Fruit fly (Drosophila melanogaster) whole organism, pupa: ENCODE results near the gene ago.

Experiments used
- CG13204 ChIP-seq: fragments of 200-800 bp; sonication (Bioruptor generic); optimal IDR thresholded peaks from 2 replicates; lab custom pipeline; 2018; ENCODE audit warnings: missing biosample characterization, mild to moderate bottlenecking, missing genetic modification characterization, moderate library complexity
- CG15710 ChIP-seq: fragments of 200-800 bp; sonication (Bioruptor generic); optimal IDR thresholded peaks from 2 replicates; lab custom pipeline; 2018; ENCODE audit warnings: missing biosample characterization, mild to moderate bottlenecking, missing genetic modification characterization, moderate library complexity
- CG17806 ChIP-seq: fragments of 200-800 bp; sonication (Bioruptor generic); optimal IDR thresholded peaks from 2 replicates; lab custom pipeline; 2018; ENCODE audit warnings: missing biosample characterization, mild to moderate bottlenecking, missing genetic modification characterization, moderate library complexity
- CG32121 ChIP-seq: fragments of 200-800 bp; sonication (Bioruptor generic); IDR thresholded peaks from 2 replicates; pipeline ENCODE4 v1.3.6; 2022; ENCODE audit warnings: missing biosample characterization, missing genetic modification characterization
- CG34367 ChIP-seq: fragments of 200-800 bp; sonication (Bioruptor generic); optimal IDR thresholded peaks from 2 replicates; lab custom pipeline; 2018; ENCODE audit warnings: missing biosample characterization, mild to moderate bottlenecking, missing genetic modification characterization
- CG8159 ChIP-seq: fragments of 200-800 bp; sonication (Bioruptor generic); optimal IDR thresholded peaks from 3 replicates; lab custom pipeline; 2018; ENCODE audit warnings: missing biosample characterization, mild to moderate bottlenecking, missing genetic modification characterization, moderate library complexity
- CG9948 ChIP-seq: fragments of 200-800 bp; sonication (Bioruptor generic); optimal IDR thresholded peaks from 2 replicates; lab custom pipeline; 2018; ENCODE audit warnings: missing biosample characterization, mild to moderate bottlenecking, missing genetic modification characterization, moderate library complexity
- D1 ChIP-seq: fragments of 200-800 bp; sonication (Bioruptor generic); optimal IDR thresholded peaks from 2 replicates; lab custom pipeline; 2018; ENCODE audit warnings: missing biosample characterization, mild to moderate bottlenecking, missing genetic modification characterization, moderate library complexity
- EcR ChIP-seq: fragments of 200-800 bp; sonication (Bioruptor generic); optimal IDR thresholded peaks from 3 replicates; lab custom pipeline; 2019; ENCODE audit warnings: missing biosample characterization, missing genetic modification characterization, mild to moderate bottlenecking, moderate library complexity, missing genetic modification reagents
- Ets98B ChIP-seq: fragments of 200-800 bp; sonication (Bioruptor generic); IDR thresholded peaks from 2 replicates; pipeline ENCODE4 v1.3.6; 2022; ENCODE audit warnings: missing biosample characterization, missing genetic modification characterization
- Pif1A ChIP-seq: fragments of 200-800 bp; sonication (Bioruptor generic); optimal IDR thresholded peaks from 3 replicates; lab custom pipeline; 2016; ENCODE audit warnings: missing biosample characterization, missing genetic modification characterization
- Snoo ChIP-seq: fragments of 200-800 bp; sonication (Bioruptor generic); optimal IDR thresholded peaks from 3 replicates; lab custom pipeline; 2017; ENCODE audit warnings: missing biosample characterization, mild to moderate bottlenecking, missing genetic modification characterization, inconsistent platforms
- fd96Ca ChIP-seq: fragments of 200-800 bp; sonication (Bioruptor generic); IDR thresholded peaks from 3 replicates; pipeline ENCODE4 v1.3.6; 2022; ENCODE audit warnings: missing biosample characterization, missing genetic modification characterization
- rn ChIP-seq: fragments of 200-800 bp; sonication (Bioruptor generic); IDR thresholded peaks from 2 replicates; pipeline ENCODE4 v1.3.6; 2022; ENCODE audit warnings: missing biosample characterization, missing genetic modification characterization

- TF ChIP-seq fd96Ca: no peak
- TF ChIP-seq D1 (tag; lab: Kevin White, UChicago): no peak
- TF ChIP-seq Snoo: no peak
- no peak for TF ChIP-seq CG13204
- TF ChIP-seq EcR (GFP tag; lab: Kevin White, UChicago): no peak
- TF ChIP-seq Pif1A (GFP tag; lab: Kevin White, UChicago): no peak
- TF ChIP-seq Ets98B: no peak
- TF ChIP-seq CG15710 (tag; lab: Kevin White, UChicago): no peak
- no peak for TF ChIP-seq CG9948 (tag; lab: Kevin White, UChicago)
- no peak for TF ChIP-seq CG8159
- no peak for TF ChIP-seq CG17806 (tag; lab: Kevin White, UChicago)
- TF ChIP-seq CG34367 (tag; lab: Kevin White, UChicago): no peak
- TF ChIP-seq rn (GFP tag; lab: Robert Waterston, UW): no peak
- no peak for TF ChIP-seq CG32121 (GFP tag; lab: Robert Waterston, UW)
Measured at dm6 chr3L:4232724-4233367, 21.3 kb downstream of the ago start.
